Worm (Caenorhabditis elegans) whole organism, L4 larva: ENCODE data around the gene rha-2.
A peak's percentile ranks its signal among the peaks of the same experiment; 100 is the strongest.

Experiments
- F49E8.2 ChIP-seq: sonication (generic microtip); optimal IDR thresholded peaks from 2 replicates; lab custom pipeline; 2016; ENCODE audit warnings: missing compliant biosample characterization, mild to moderate bottlenecking, missing genetic modification characterization, borderline replicate concordance
- Y75B8A.6 ChIP-seq: fragments of 200-800 bp; sonication (Bioruptor generic); IDR thresholded peaks from 2 replicates; pipeline ENCODE4 v1.3.6; 2022; ENCODE audit warnings: missing genetic modification reagents, missing genetic modification characterization, missing compliant biosample characterization
- aly-2 ChIP-seq: sonication (generic microtip); optimal IDR thresholded peaks from 2 replicates; lab custom pipeline; 2018; ENCODE audit warnings: missing biosample characterization, missing genetic modification characterization
- arid-1 ChIP-seq: fragments of 200-800 bp; sonication (Bioruptor generic); conservative IDR thresholded peaks from 2 replicates; pipeline ENCODE4 v1.3.6; 2022; ENCODE audit warnings: missing genetic modification reagents, missing genetic modification characterization, missing compliant biosample characterization
- attf-4 ChIP-seq: sonication (generic microtip); optimal IDR thresholded peaks from 3 replicates; lab custom pipeline; 2017; ENCODE audit warnings: missing biosample characterization, missing genetic modification characterization
- ceh-20 ChIP-seq: fragments of 200-800 bp; sonication (Bioruptor generic); IDR thresholded peaks from 2 replicates; pipeline ENCODE4 v1.3.6; 2022; ENCODE audit warnings: missing genetic modification reagents, missing genetic modification characterization, missing compliant biosample characterization
- ceh-32 ChIP-seq: sonication (generic microtip); optimal IDR thresholded peaks from 2 replicates; lab custom pipeline; 2016; ENCODE audit warnings: mild to moderate bottlenecking, missing genetic modification characterization, missing compliant biosample characterization; ENCODE audit not compliant: poor library complexity
- ctbp-1 ChIP-seq: fragments of 200-800 bp; sonication (Bioruptor generic); IDR thresholded peaks from 2 replicates; pipeline ENCODE4 v1.3.6; 2022; ENCODE audit warnings: missing genetic modification reagents, missing genetic modification characterization, missing compliant biosample characterization
- daf-12 ChIP-seq: fragments of 150-350 bp; optimal IDR thresholded peaks from 2 replicates; lab custom pipeline; 2014; ENCODE audit warnings: missing biosample characterization, missing genetic modification reagents, missing genetic modification characterization
- daf-16 ChIP-seq, 3 experiments: sonication (generic microtip); optimal IDR thresholded peaks; 2 replicates each; lab custom pipeline; 2016 to 2017; ENCODE audit warnings: missing genetic modification characterization in 3 of 3, missing genetic modification reagents in 3 of 3, mild to moderate bottlenecking in 2 of 3, missing compliant biosample characterization in 2 of 3, missing biosample characterization in 1 of 3, moderate library complexity in 1 of 3
- daf-19 ChIP-seq: fragments of 200-800 bp; sonication (Bioruptor generic); conservative IDR thresholded peaks from 2 replicates; pipeline ENCODE4 v1.3.6; 2022; ENCODE audit warnings: missing genetic modification characterization, missing compliant biosample characterization
- dmd-6 ChIP-seq: fragments of 200-800 bp; sonication (Bioruptor generic); IDR thresholded peaks from 2 replicates; pipeline ENCODE4 v1.3.6; 2022; ENCODE audit warnings: missing genetic modification reagents, missing genetic modification characterization, missing compliant biosample characterization
- dmd-8 ChIP-seq: fragments of 200-800 bp; sonication (Bioruptor generic); IDR thresholded peaks from 2 replicates; pipeline ENCODE4 v1.3.6; 2022; ENCODE audit warnings: missing genetic modification characterization, missing compliant biosample characterization
- dpl-1 ChIP-seq: fragments of 150-350 bp; optimal IDR thresholded peaks from 2 replicates; lab custom pipeline; 2014; ENCODE audit warnings: missing biosample characterization, missing genetic modification reagents, missing genetic modification characterization
- duxl-1 ChIP-seq: sonication (generic microtip); optimal IDR thresholded peaks from 2 replicates; lab custom pipeline; 2016; ENCODE audit warnings: mild to moderate bottlenecking, missing genetic modification characterization, moderate library complexity, missing compliant biosample characterization; ENCODE audit not compliant: poor library complexity
- egl-27 ChIP-seq: sonication (generic microtip); optimal IDR thresholded peaks from 3 replicates; lab custom pipeline; 2017; ENCODE audit warnings: missing biosample characterization, missing genetic modification reagents, missing genetic modification characterization
- egl-43 ChIP-seq: fragments of 200-800 bp; sonication (Bioruptor generic); IDR thresholded peaks from 2 replicates; pipeline ENCODE4 v1.3.6; 2022; ENCODE audit warnings: missing genetic modification reagents, missing genetic modification characterization, missing compliant biosample characterization
- fkh-10 ChIP-seq: fragments of 150-350 bp; optimal IDR thresholded peaks from 2 replicates; lab custom pipeline; 2014; ENCODE audit warnings: missing biosample characterization, missing genetic modification reagents, missing genetic modification characterization
- fos-1 ChIP-seq: fragments of 150-350 bp; optimal IDR thresholded peaks from 2 replicates; lab custom pipeline; 2014; ENCODE audit warnings: missing biosample characterization, missing genetic modification characterization
- hif-1 ChIP-seq, 2 experiments: sonication (generic microtip); optimal IDR thresholded peaks; 2 replicates each; lab custom pipeline; 2016 to 2017; ENCODE audit warnings: missing compliant biosample characterization in 2 of 2, missing genetic modification characterization in 2 of 2, missing genetic modification reagents in 2 of 2, missing genotype in 2 of 2, mild to moderate bottlenecking in 1 of 2
- hlh-11 ChIP-seq: fragments of 200-800 bp; sonication (Bioruptor generic); optimal IDR thresholded peaks from 2 replicates; lab custom pipeline; 2018; ENCODE audit warnings: mild to moderate bottlenecking, missing genetic modification characterization, missing compliant biosample characterization
- hlh-30 ChIP-seq: sonication (generic microtip); optimal IDR thresholded peaks from 2 replicates; lab custom pipeline; 2017; ENCODE audit warnings: antibody characterized with exemption, mild to moderate bottlenecking, missing genetic modification characterization, missing compliant biosample characterization; ENCODE audit not compliant: insufficient read depth
- lin-1 ChIP-seq: fragments of 200-800 bp; sonication (Bioruptor generic); IDR thresholded peaks from 2 replicates; pipeline ENCODE4 v1.3.6; 2022; ENCODE audit warnings: missing genetic modification reagents, missing genetic modification characterization, missing compliant biosample characterization
- lin-13 ChIP-seq: fragments of 150-350 bp; optimal IDR thresholded peaks from 2 replicates; lab custom pipeline; 2014; ENCODE audit warnings: missing biosample characterization, missing genetic modification reagents, missing genetic modification characterization
- lir-3 ChIP-seq: sonication (generic microtip); optimal IDR thresholded peaks from 2 replicates; lab custom pipeline; 2016; ENCODE audit warnings: mild to moderate bottlenecking, missing genetic modification characterization, missing compliant biosample characterization
- lsy-2 ChIP-seq, 2 experiments: fragments of 150-350 bp in 1 of 2; sonication (generic microtip) in 1 of 2; optimal IDR thresholded peaks; 2 replicates each; lab custom pipeline; 2014 to 2017; ENCODE audit warnings: missing biosample characterization in 2 of 2, missing genetic modification characterization in 2 of 2
- madf-5 ChIP-seq, 2 experiments: fragments of 200-800 bp; sonication (Bioruptor generic); IDR thresholded peaks; 2 replicates each; pipeline ENCODE4 v1.3.6; 2022; ENCODE audit warnings: missing compliant biosample characterization in 2 of 2, missing genetic modification characterization in 2 of 2
- mep-1 ChIP-seq: fragments of 150-350 bp; sonication (generic microtip); optimal IDR thresholded peaks from 3 replicates; lab custom pipeline; 2014; ENCODE audit warnings: missing biosample characterization, missing genetic modification characterization
- mxl-3 ChIP-seq: fragments of 200-800 bp; sonication (Bioruptor generic); optimal IDR thresholded peaks from 2 replicates; lab custom pipeline; 2018; ENCODE audit warnings: mild to moderate bottlenecking, missing genetic modification characterization, missing compliant biosample characterization
- nhr-10 ChIP-seq: fragments of 150-350 bp; optimal IDR thresholded peaks from 2 replicates; lab custom pipeline; 2014; ENCODE audit warnings: missing biosample characterization, missing genetic modification characterization
- nhr-102 ChIP-seq: sonication (generic microtip); optimal IDR thresholded peaks from 2 replicates; lab custom pipeline; 2016; ENCODE audit warnings: mild to moderate bottlenecking, missing genetic modification characterization, moderate library complexity, missing compliant biosample characterization
- nhr-11 ChIP-seq: fragments of 150-350 bp; optimal IDR thresholded peaks from 2 replicates; lab custom pipeline; 2014; ENCODE audit warnings: missing biosample characterization, missing genetic modification characterization
- nhr-28 ChIP-seq: fragments of 150-350 bp; optimal IDR thresholded peaks from 2 replicates; lab custom pipeline; 2014; ENCODE audit warnings: missing biosample characterization, missing genetic modification characterization
- nhr-48 ChIP-seq: sonication (generic microtip); optimal IDR thresholded peaks from 2 replicates; lab custom pipeline; 2016; ENCODE audit warnings: mild to moderate bottlenecking, missing genetic modification characterization, missing compliant biosample characterization
- nhr-76 ChIP-seq: fragments of 150-350 bp; optimal IDR thresholded peaks from 2 replicates; lab custom pipeline; 2014; ENCODE audit warnings: missing biosample characterization, missing genetic modification characterization
- nhr-77 ChIP-seq: fragments of 150-350 bp; optimal IDR thresholded peaks from 2 replicates; lab custom pipeline; 2014; ENCODE audit warnings: missing biosample characterization, missing genetic modification characterization
- php-3 ChIP-seq: fragments of 200-800 bp; sonication (Bioruptor generic); IDR thresholded peaks from 2 replicates; pipeline ENCODE4 v1.3.6; 2022; ENCODE audit warnings: missing genetic modification reagents, missing genetic modification characterization, missing compliant biosample characterization
- sdz-12 ChIP-seq: fragments of 200-800 bp; sonication (Bioruptor generic); optimal IDR thresholded peaks from 2 replicates; lab custom pipeline; 2018; ENCODE audit warnings: mild to moderate bottlenecking, missing genetic modification characterization, missing compliant biosample characterization
- spr-1 ChIP-seq: sonication (generic microtip); optimal IDR thresholded peaks from 2 replicates; lab custom pipeline; 2016; ENCODE audit warnings: mild to moderate bottlenecking, missing genetic modification characterization, missing compliant biosample characterization
- spr-3 ChIP-seq: fragments of 200-800 bp; sonication (Bioruptor generic); optimal IDR thresholded peaks from 2 replicates; lab custom pipeline; 2018; ENCODE audit warnings: mild to moderate bottlenecking, missing genetic modification characterization, missing compliant biosample characterization
- unc-130 ChIP-seq: sonication (generic microtip); optimal IDR thresholded peaks from 2 replicates; lab custom pipeline; 2016; ENCODE audit warnings: missing genetic modification reagents, missing genetic modification characterization, missing compliant biosample characterization
- unc-62 ChIP-seq, 3 experiments: fragments of 150-350 bp in 1 of 3; sonication (generic microtip); optimal IDR thresholded peaks in 2 of 3; peaks in 1 of 3; 1 replicate in 1 of 3; 2 replicates in 2 of 3; lab custom pipeline; 2014 to 2017; ENCODE audit warnings: missing biosample characterization in 3 of 3, missing genetic modification characterization in 3 of 3, missing genetic modification reagents in 3 of 3, missing genotype in 1 of 3
- vab-7 ChIP-seq: fragments of 200-800 bp; sonication (Bioruptor generic); IDR thresholded peaks from 2 replicates; pipeline ENCODE4 v1.3.6; 2022; ENCODE audit warnings: missing genetic modification reagents, missing genetic modification characterization, missing compliant biosample characterization
- zfp-3 ChIP-seq: fragments of 200-800 bp; sonication (Bioruptor generic); conservative IDR thresholded peaks from 2 replicates; pipeline ENCODE4 v1.3.6; 2022; ENCODE audit warnings: missing genetic modification reagents, missing genetic modification characterization, missing compliant biosample characterization
- ztf-7 ChIP-seq: fragments of 150-350 bp; optimal IDR thresholded peaks from 2 replicates; lab custom pipeline; 2014; ENCODE audit warnings: missing biosample characterization, missing genetic modification characterization

The rha-2 gene

DNA sequence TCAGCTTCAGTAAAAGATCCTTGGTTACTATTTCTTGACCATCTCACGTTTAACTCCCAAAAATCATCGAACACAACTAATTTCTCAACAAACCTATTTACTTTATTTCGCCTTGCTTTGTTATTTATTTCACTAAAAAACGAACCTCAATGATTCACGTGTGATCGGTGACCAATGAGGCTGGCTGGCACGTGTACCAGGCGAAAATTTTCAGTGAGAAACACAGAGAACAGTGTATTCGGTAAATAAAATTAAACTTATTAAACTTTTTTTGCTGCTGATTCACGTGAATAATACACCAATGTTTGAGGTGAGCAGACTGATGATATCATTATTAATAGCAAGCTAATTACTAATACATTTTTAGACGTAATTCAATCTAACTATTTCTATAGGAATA lies 41.0 kb upstream of the rha-2 start (continued):
- TF ChIP-seq ceh-32 (no peak), zfp-3 (no peak), spr-3 (no peak)

DNA sequence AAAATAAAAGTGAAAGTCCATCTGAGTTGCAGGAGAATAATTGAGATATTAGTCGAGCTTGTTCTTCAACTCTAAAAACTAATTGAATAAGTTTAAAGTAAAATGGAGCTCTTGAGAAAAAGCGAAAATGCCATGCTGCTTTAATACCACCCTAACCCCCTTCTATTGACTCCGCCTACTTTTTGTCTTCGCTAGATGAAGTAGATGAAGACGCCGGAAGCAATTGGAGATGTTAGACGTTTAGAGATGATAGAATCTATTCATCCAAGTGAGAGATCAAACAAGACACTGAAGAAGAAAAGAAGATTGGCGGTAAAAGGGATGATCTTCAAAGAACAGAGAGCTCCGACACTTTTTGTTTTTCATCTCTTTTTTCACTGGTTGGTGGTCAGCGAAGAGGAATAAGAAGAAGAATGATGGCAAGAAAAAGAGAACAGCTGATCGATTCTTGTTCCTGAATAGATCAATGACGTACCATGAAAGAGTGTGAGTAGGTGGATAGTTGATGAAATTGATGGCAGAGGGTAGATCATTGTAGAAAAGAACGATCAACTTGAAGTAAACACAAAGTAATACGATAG lies 40.1 kb upstream of the rha-2 start:
- TF ChIP-seq madf-5 (GFP tag; IDR thresholded peaks at IDR 0.05; lab: Robert Waterston, UW) (no peak), nhr-102 (tag; lab: Kevin White, UChicago) (no peak), unc-62 (GFP tag; optimal IDR thresholded peaks at IDR 0.05 in 1 of 2; lab: Kevin White, UChicago) (peak in 1 of 2 experiments; percentile 37), unc-62 (tag; optimal IDR thresholded peaks at IDR 0.05; lab: Kevin White, UChicago) (no peak), nhr-48 (no peak), lir-3 (no peak), nhr-11 (tag; lab: Kevin White, UChicago) (peak; percentile 23), dpl-1 (GFP tag; lab: Kevin White, UChicago) (no peak), dmd-6 (GFP tag; lab: Robert Waterston, UW) (peak; percentile 6; the same call in 1 of the 2 replicates), php-3 (GFP tag; lab: Robert Waterston, UW) (no peak), ceh-20 (GFP tag; lab: Robert Waterston, UW) (0 out of 2 replicates have a peak, but pooled peaks have one; percentile 11), hlh-11 (tag; lab: Kevin White, UChicago) (no peak), lin-13 (GFP tag; lab: Kevin White, UChicago) (no peak), ctbp-1 (GFP tag; lab: Robert Waterston, UW) (no peak), vab-7 (GFP tag; lab: Robert Waterston, UW) (no peak), F49E8.2 (tag; lab: Kevin White, UChicago) (no peak), Y75B8A.6 (GFP tag; lab: Robert Waterston, UW) (no peak), lsy-2 (tag; optimal IDR thresholded peaks at IDR 0.05; lab: Kevin White, UChicago) (peak in 1 of 2 experiments; percentile 4), nhr-77 (tag; lab: Kevin White, UChicago) (no peak), sdz-12 (no peak)

DNA sequence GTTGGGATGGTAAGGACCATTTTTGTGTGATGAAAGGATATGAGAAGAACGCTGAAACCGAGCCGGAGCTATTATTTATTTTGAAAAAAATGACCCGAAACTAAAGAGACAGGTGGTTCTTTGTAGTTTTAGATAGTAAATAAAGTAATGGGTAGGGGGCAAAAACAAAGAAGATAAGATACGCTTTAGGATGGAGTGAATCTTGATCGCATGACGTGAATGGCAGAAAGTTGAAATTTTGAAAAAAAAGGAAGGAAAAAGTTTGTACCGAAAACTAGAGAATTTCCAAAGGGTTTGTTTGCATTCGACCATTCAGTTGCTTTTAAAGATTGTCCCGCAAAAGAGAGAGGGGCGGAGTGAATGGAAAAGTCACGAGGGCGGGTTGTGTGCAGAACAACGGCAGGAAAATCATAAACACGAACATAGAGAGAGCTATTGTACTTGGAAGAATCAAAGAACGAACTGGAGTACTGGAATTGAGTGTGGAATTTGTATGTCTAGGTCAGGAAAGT lies 39.6 kb upstream of the rha-2 start, which contains the start of gene F22B7.9:
F22B7.9 (minus strand) TSS at position 51 of the 512 bp plus-strand sequence.
- TF ChIP-seq hlh-30 (tag; lab: Kevin White, UChicago) (peak; percentile 65), arid-1 (GFP tag; lab: Robert Waterston, UW) (no peak), fkh-10 (GFP tag; lab: Kevin White, UChicago) (no peak), dmd-8 (GFP tag; lab: Robert Waterston, UW) (no peak), duxl-1 (no peak), mxl-3 (no peak), egl-27 (tag; lab: Kevin White, UChicago) (no peak), daf-19 (no peak), nhr-28 (tag; lab: Kevin White, UChicago) (peak; percentile 38), unc-62 (GFP tag; optimal IDR thresholded peaks at IDR 0.05 in 1 of 2; lab: Kevin White, UChicago) (no peak), unc-62 (tag; optimal IDR thresholded peaks at IDR 0.05; lab: Kevin White, UChicago) (no peak), madf-5 (GFP tag; IDR thresholded peaks at IDR 0.05; lab: Robert Waterston, UW) (no peak), lin-1 (GFP tag; lab: Robert Waterston, UW) (no peak), attf-4 (tag; lab: Kevin White, UChicago) (no peak), daf-12 (no peak), hlh-11 (tag; lab: Kevin White, UChicago) (peak; percentile 53), nhr-48 (peak; percentile 6), ceh-20 (GFP tag; lab: Robert Waterston, UW) (no peak), aly-2 (tag; lab: Kevin White, UChicago) (no peak), spr-1 (peak; percentile 2), ztf-7 (no peak), lin-13 (GFP tag; lab: Kevin White, UChicago) (no peak), unc-130 (GFP tag; lab: Kevin White, UChicago) (no peak), egl-43 (GFP tag; lab: Robert Waterston, UW) (no peak), dmd-6 (GFP tag; lab: Robert Waterston, UW) (peak; percentile 27; the same call in 1 of the 2 replicates), fos-1 (tag; lab: Kevin White, UChicago) (no peak), hif-1 (tag; optimal IDR thresholded peaks at IDR 0.05; lab: Kevin White, UChicago) (no peak), spr-3 (no peak), nhr-76 (tag; lab: Kevin White, UChicago) (no peak), nhr-10 (tag; lab: Kevin White, UChicago) (no peak), daf-16 (GFP tag; optimal IDR thresholded peaks at IDR 0.05; lab: Kevin White, UChicago) (no peak), daf-16 (tag; optimal IDR thresholded peaks at IDR 0.05; lab: Kevin White, UChicago) (peak; percentile 67), mep-1 (tag; lab: Kevin White, UChicago) (no peak)
